Fruit fly (Drosophila melanogaster) S2 (cell line): ENCODE results near the gene Pdfr.
A peak's percentile ranks its signal among the peaks of the same experiment; 100 is the strongest.

Experiments used
- CG8478 ChIP-seq: fragments of >200 bp; optimal IDR thresholded peaks from 2 replicates; lab custom pipeline; 2018
- CTCF ChIP-seq, 2 experiments: fragments of >200 bp; optimal IDR thresholded peaks; 2 replicates each; lab custom pipeline; 2018

DNA sequence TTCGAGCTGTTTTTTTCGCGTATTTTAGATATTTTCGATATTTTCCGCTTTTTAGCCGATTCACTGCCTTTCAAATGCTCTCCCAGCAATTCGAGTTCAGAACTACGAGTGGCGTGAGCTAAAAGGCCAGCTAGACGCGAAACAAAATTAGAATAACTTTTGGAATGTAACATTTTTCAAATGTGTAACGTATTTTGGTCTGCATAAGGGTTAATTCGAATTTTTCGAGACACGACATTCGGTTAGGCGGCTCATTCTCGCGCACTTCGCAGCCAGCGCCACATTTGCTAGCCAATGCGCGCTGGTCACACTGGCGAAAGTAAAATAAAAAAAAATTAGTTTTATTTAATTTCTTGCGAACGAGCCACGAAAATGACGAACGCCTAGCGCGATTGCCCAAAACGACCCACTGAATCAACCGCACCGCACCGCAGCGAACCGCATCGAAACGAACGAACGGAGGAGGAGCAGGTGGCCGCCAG, 72.6 kb downstream of the Pdfr start, which contains the start of the genes brv3 and Pi4KIIIalpha:
- TF ChIP-seq CTCF (optimal IDR thresholded peaks at IDR 0.05; lab: Kevin White, UChicago) (peak in 1 of 2 experiments; percentile 18), CG8478 (lab: Kevin White, UChicago) (no peak)
